Worm (Caenorhabditis elegans): ENCODE data around the gene vps-60.

The vps-60 gene

DNA sequence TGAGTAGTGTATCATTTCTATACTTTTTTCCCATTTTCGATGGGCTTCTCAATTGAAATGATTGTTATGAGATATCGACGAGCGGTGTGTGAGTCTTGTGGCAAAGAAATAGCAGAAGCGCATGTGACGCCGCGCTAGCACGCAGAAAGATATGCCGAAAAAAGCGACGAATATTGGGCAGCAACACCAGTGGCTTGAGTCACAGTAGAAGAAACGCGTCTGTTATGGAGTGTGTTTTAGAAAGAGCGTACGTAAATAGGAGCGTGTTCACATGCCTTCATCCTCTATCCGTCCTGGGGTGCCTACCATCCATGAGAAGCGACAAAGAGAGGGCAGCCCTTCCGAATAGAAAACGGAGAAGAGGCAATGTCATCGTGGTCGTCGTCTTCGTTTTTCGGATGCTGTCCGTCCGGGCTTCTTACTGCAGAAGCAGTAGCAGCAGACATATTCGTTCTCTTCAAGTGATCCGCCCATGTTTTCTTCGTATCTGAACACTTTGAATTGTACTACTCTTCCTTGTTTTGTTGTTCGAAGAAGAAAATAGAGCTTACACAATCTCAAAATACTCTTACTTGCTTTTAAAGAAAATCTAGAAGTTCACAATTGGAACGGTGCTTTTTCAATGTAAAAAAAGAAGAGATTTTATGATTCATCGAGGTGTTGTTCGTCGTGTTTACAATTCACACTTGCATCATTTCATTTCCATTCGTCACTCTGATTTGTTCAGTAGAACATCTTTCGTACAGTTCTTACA, 4.0 kb upstream of the vps-60 start (continued):
- TF ChIP-seq nhr-11 (tag; optimal IDR thresholded peaks at IDR 0.05) (no peak), mdt-29 (GFP tag; IDR thresholded peaks at IDR 0.05) (no peak), ceh-82 (tag; optimal IDR thresholded peaks at IDR 0.05) (no peak), cey-2 (tag; optimal IDR thresholded peaks at IDR 0.05; ENCODE audit: borderline replicate concordance, insufficient read depth) (no peak), lin-15B (tag; optimal IDR thresholded peaks at IDR 0.05) (no peak), Y48G9A.11 (GFP tag; IDR thresholded peaks at IDR 0.05) (no peak), pqm-1 (tag; optimal IDR thresholded peaks at IDR 0.05) (no peak), dmd-6 (GFP tag; IDR thresholded peaks at IDR 0.05) (no peak), Y75B8A.6 (GFP tag; IDR thresholded peaks at IDR 0.05) (no peak), lin-13 (GFP tag; optimal IDR thresholded peaks at IDR 0.05) (no peak), lir-3 (tag; optimal IDR thresholded peaks at IDR 0.05) (no peak), F10B5.3 (tag; optimal IDR thresholded peaks at IDR 0.05) (no peak), F44E2.7 (GFP tag; IDR thresholded peaks at IDR 0.05) (no peak), ZK546.5 (tag; optimal IDR thresholded peaks at IDR 0.05) (no peak), zfp-2 (tag; optimal IDR thresholded peaks at IDR 0.05) (no peak), F26F4.8 (GFP tag; conservative IDR thresholded peaks at IDR 0.05) (no peak), hif-1 (tag; optimal IDR thresholded peaks at IDR 0.05) (no peak), dve-1 (tag; optimal IDR thresholded peaks at IDR 0.05; ENCODE audit: insufficient read depth) (no peak), lin-29 (GFP tag; IDR thresholded peaks at IDR 0.05) (no peak), ZK337.2 (GFP tag; IDR thresholded peaks at IDR 0.05) (no peak)

- TF ChIP-seq aha-1 (tag) (peak; percentile 72), F26F4.8 (GFP tag; conservative IDR thresholded peaks at IDR 0.05) (no peak)
These were observed 2.6 kb upstream of the vps-60 start for ce11 chrV:8608483-8608882.

DNA sequence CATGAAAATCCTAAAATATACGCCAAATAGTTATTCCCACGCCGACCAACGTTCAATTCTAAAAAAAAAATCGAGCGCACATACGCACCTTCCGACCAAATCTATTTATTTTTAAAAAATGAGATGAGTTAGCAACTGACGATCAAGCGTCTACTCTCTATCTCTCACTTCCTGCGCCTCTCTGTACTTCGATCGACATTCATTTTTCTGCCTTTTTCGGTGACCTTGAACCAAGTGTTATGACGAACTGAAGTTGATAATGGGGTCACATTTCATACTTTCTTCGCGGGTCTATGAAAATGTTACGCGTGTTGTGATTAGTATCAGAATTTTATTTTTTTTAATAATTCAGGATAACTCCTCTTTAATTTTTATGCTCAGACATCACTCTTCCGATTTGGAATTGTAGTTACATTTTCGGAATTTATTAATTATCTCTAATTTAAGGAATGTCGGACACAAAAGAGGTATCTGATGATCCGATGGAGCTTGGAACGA, 1.5 kb upstream of the vps-60 start, which contains the start of gene smk-1:
TSS of gene smk-1 (plus strand) at position 448 of the 498 bp plus-strand sequence.
- peak; percentile 10 for TF ChIP-seq mes-2 (tag; optimal IDR thresholded peaks at IDR 0.05; ENCODE audit: poor library complexity, severe bottlenecking)
- no peak for TF ChIP-seq aha-1 (tag)
- peak; percentile 28 for TF ChIP-seq mep-1 (tag; optimal IDR thresholded peaks at IDR 0.05)
- TF ChIP-seq saeg-2 (GFP tag; IDR thresholded peaks at IDR 0.05) = no peak
- peak in 1 of 2 experiments; percentile 50 for TF ChIP-seq lsy-2 (tag; optimal IDR thresholded peaks at IDR 0.05)
- TF ChIP-seq ztf-11 (tag; optimal IDR thresholded peaks at IDR 0.05) = no peak
- TF ChIP-seq sdz-12 (GFP tag; optimal IDR thresholded peaks at IDR 0.05) = no peak
- peak; percentile 36; the same call in 1 of the 2 replicates for TF ChIP-seq ceh-20 (GFP tag; IDR thresholded peaks at IDR 0.05)
- peak; percentile 49 for TF ChIP-seq hlh-11 (tag; optimal IDR thresholded peaks at IDR 0.05)
- TF ChIP-seq lim-7 (GFP tag; IDR thresholded peaks at IDR 0.05) = no peak
- 0 out of 2 replicates have a peak, but pooled peaks have one; percentile 9 for TF ChIP-seq snpc-1.2 (GFP tag; IDR thresholded peaks at IDR 0.05)
- no peak for TF ChIP-seq F44E2.7 (GFP tag; IDR thresholded peaks at IDR 0.05)
- TF ChIP-seq daf-16 (GFP tag; optimal IDR thresholded peaks at IDR 0.05) = no peak
- TF ChIP-seq daf-16 (tag; optimal IDR thresholded peaks at IDR 0.05) = peak; percentile 9
- peak; percentile 37; the same call in 1 of the 2 replicates for TF ChIP-seq dmd-6 (GFP tag; IDR thresholded peaks at IDR 0.05)
- no peak for TF ChIP-seq unc-130 (GFP tag; optimal IDR thresholded peaks at IDR 0.05)
- TF ChIP-seq arid-1 (GFP tag; conservative IDR thresholded peaks at IDR 0.05) = no peak
- peak in 1 of 2 experiments; percentile 54 for TF ChIP-seq mdl-1 (tag; optimal IDR thresholded peaks at IDR 0.05)
- no peak for TF ChIP-seq Y75B8A.6 (GFP tag; IDR thresholded peaks at IDR 0.05)
- TF ChIP-seq dve-1 (tag; optimal IDR thresholded peaks at IDR 0.05; ENCODE audit: insufficient read depth) = peak; percentile 18
- TF ChIP-seq hlh-30 (tag; optimal IDR thresholded peaks at IDR 0.05; ENCODE audit: insufficient read depth) = peak; percentile 63
- TF ChIP-seq dmd-8 (GFP tag; IDR thresholded peaks at IDR 0.05) = no peak
- TF ChIP-seq nhr-28 (tag; optimal IDR thresholded peaks at IDR 0.05) = peak; percentile 59
- TF ChIP-seq mxl-2 (GFP tag; conservative IDR thresholded peaks at IDR 0.05) = no peak
- TF ChIP-seq unc-62 (GFP tag; optimal IDR thresholded peaks at IDR 0.05 in 1 of 2) = peak in 1 of 2 experiments; percentile 61
- TF ChIP-seq unc-62 (tag; optimal IDR thresholded peaks at IDR 0.05) = no peak
- peak; percentile 89 for TF ChIP-seq nhr-25 (tag; optimal IDR thresholded peaks at IDR 0.05; ENCODE audit: borderline replicate concordance, insufficient read depth)
